Worm (Caenorhabditis elegans) whole organism, young adult: Measurements from ENCODE around the gene gskl-1.

ENCODE experiments used
- B0019.2 ChIP-seq: fragments of 200-800 bp; sonication (Bioruptor generic); conservative IDR thresholded peaks from 2 replicates; pipeline ENCODE4 v1.3.6; 2022; ENCODE audit warnings: missing genetic modification reagents, missing genetic modification characterization, missing compliant biosample characterization
- C06A6.2 ChIP-seq: fragments of 200-800 bp; sonication (Bioruptor generic); conservative IDR thresholded peaks from 2 replicates; pipeline ENCODE4 v1.3.6; 2022; ENCODE audit warnings: missing genetic modification characterization, missing compliant biosample characterization
- F10E7.11 ChIP-seq: sonication (generic microtip); optimal IDR thresholded peaks from 2 replicates; lab custom pipeline; 2017; ENCODE audit warnings: mild to moderate bottlenecking, missing genetic modification characterization, moderate library complexity, missing compliant biosample characterization
- F23B12.7 ChIP-seq: sonication (generic microtip); optimal IDR thresholded peaks from 2 replicates; lab custom pipeline; 2017; ENCODE audit warnings: missing genetic modification characterization, mild to moderate bottlenecking, missing compliant biosample characterization, antibody characterized with exemption, moderate library complexity; ENCODE audit not compliant: insufficient read depth
- F33H1.4 ChIP-seq: fragments of 200-800 bp; sonication (Bioruptor generic); IDR thresholded peaks from 2 replicates; pipeline ENCODE4 v1.3.6; 2022; ENCODE audit warnings: missing genetic modification reagents, missing genetic modification characterization, missing compliant biosample characterization
- F55B11.4 ChIP-seq: sonication (generic microtip); optimal IDR thresholded peaks from 2 replicates; lab custom pipeline; 2016; ENCODE audit warnings: missing compliant biosample characterization, missing genetic modification characterization, borderline replicate concordance; ENCODE audit not compliant: insufficient read depth
- F57A8.1 ChIP-seq: fragments of 200-800 bp; sonication (Bioruptor generic); optimal IDR thresholded peaks from 2 replicates; lab custom pipeline; 2018; ENCODE audit warnings: mild to moderate bottlenecking, missing genetic modification characterization, moderate library complexity, missing compliant biosample characterization
- Y67H2A.10 ChIP-seq: fragments of 200-800 bp; sonication (Bioruptor generic); conservative IDR thresholded peaks from 2 replicates; pipeline ENCODE4 v1.3.6; 2022; ENCODE audit warnings: missing genetic modification reagents, missing genetic modification characterization, missing compliant biosample characterization
- Y95B8A.8 ChIP-seq: fragments of 200-800 bp; sonication (Bioruptor generic); IDR thresholded peaks from 2 replicates; pipeline ENCODE4 v1.3.6; 2022; ENCODE audit warnings: missing genetic modification reagents, missing genetic modification characterization, missing compliant biosample characterization
- akir-1 ChIP-seq: fragments of 200-800 bp; sonication (Bioruptor generic); optimal IDR thresholded peaks from 2 replicates; lab custom pipeline; 2018; ENCODE audit warnings: mild to moderate bottlenecking, missing genetic modification characterization, moderate library complexity, missing compliant biosample characterization
- ama-1 ChIP-seq, 3 experiments: fragments of 150-350 bp in 1 of 3; sonication (generic microtip) in 2 of 3; optimal IDR thresholded peaks; 2 replicates each; lab custom pipeline; 2014 to 2018; ENCODE audit warnings: missing biosample characterization in 2 of 3, missing genetic modification characterization in 2 of 3, missing genetic modification reagents in 2 of 3
- atf-7 ChIP-seq: sonication (generic microtip); optimal IDR thresholded peaks from 2 replicates; lab custom pipeline; 2017; ENCODE audit warnings: mild to moderate bottlenecking, missing genetic modification characterization, missing compliant biosample characterization
- bed-1 ChIP-seq: fragments of 200-800 bp; sonication (Bioruptor generic); IDR thresholded peaks from 2 replicates; pipeline ENCODE4 v1.3.6; 2022; ENCODE audit warnings: missing genetic modification reagents, missing genetic modification characterization, missing compliant biosample characterization
- cebp-1 ChIP-seq, 2 experiments: fragments of 200-800 bp in 1 of 2; sonication (Bioruptor generic) in 1 of 2; sonication (generic microtip) in 1 of 2; IDR thresholded peaks in 1 of 2; optimal IDR thresholded peaks in 1 of 2; 2 replicates each; pipeline versions ENCODE4 v1.3.6 to Lab custom; 2017 to 2022; ENCODE audit warnings: missing compliant biosample characterization in 2 of 2, missing genetic modification characterization in 2 of 2, mild to moderate bottlenecking in 1 of 2, missing genetic modification reagents in 1 of 2, moderate library complexity in 1 of 2
- cebp-2 ChIP-seq: fragments of 200-800 bp; sonication (Bioruptor generic); IDR thresholded peaks from 2 replicates; pipeline ENCODE4 v1.3.6; 2022; ENCODE audit warnings: missing genetic modification characterization, missing compliant biosample characterization
- ceh-40 ChIP-seq: fragments of 200-800 bp; sonication (Bioruptor generic); IDR thresholded peaks from 2 replicates; pipeline ENCODE4 v1.3.6; 2022; ENCODE audit warnings: missing genetic modification characterization, missing compliant biosample characterization
- dpl-1 ChIP-seq: fragments of 150-350 bp; optimal IDR thresholded peaks from 2 replicates; lab custom pipeline; 2014; ENCODE audit warnings: missing biosample characterization, missing genetic modification reagents, missing genetic modification characterization
- efl-1 ChIP-seq: fragments of 150-350 bp; optimal IDR thresholded peaks from 2 replicates; lab custom pipeline; 2014; ENCODE audit warnings: missing biosample characterization, missing genetic modification reagents, missing genetic modification characterization
- egl-18 ChIP-seq: fragments of 200-800 bp; sonication (Bioruptor generic); IDR thresholded peaks from 2 replicates; pipeline ENCODE4 v1.3.6; 2022; ENCODE audit warnings: missing genetic modification reagents, missing genetic modification characterization, missing compliant biosample characterization
- egl-44 ChIP-seq: fragments of 200-800 bp; sonication (Bioruptor generic); IDR thresholded peaks from 2 replicates; pipeline ENCODE4 v1.3.6; 2022; ENCODE audit warnings: missing genetic modification reagents, missing genetic modification characterization, missing compliant biosample characterization
- ekl-4 ChIP-seq: fragments of 200-800 bp; sonication (Bioruptor generic); IDR thresholded peaks from 2 replicates; pipeline ENCODE4 v1.3.6; 2022; ENCODE audit warnings: missing genetic modification reagents, missing genetic modification characterization, missing compliant biosample characterization
- ets-4 ChIP-seq: fragments of 200-800 bp; sonication (Bioruptor generic); optimal IDR thresholded peaks from 2 replicates; lab custom pipeline; 2018; ENCODE audit warnings: mild to moderate bottlenecking, missing genetic modification characterization, missing compliant biosample characterization
- fkh-3 ChIP-seq: sonication (generic microtip); optimal IDR thresholded peaks from 2 replicates; lab custom pipeline; 2016; ENCODE audit warnings: mild to moderate bottlenecking, missing genetic modification characterization, missing compliant biosample characterization
- hlh-12 ChIP-seq: sonication (generic microtip); optimal IDR thresholded peaks from 2 replicates; lab custom pipeline; 2016; ENCODE audit warnings: missing genetic modification characterization, missing compliant biosample characterization
- hrde-1 ChIP-seq: sonication (generic microtip); optimal IDR thresholded peaks from 2 replicates; lab custom pipeline; 2016; ENCODE audit warnings: missing genetic modification characterization, mild to moderate bottlenecking, missing compliant biosample characterization, moderate library complexity, missing genotype, missing genetic modification reagents, borderline replicate concordance
- let-526 ChIP-seq: fragments of 200-800 bp; sonication (Bioruptor generic); IDR thresholded peaks from 2 replicates; pipeline ENCODE4 v1.3.6; 2022; ENCODE audit warnings: missing genetic modification reagents, missing genetic modification characterization, missing compliant biosample characterization
- lin-40 ChIP-seq: sonication (generic microtip); optimal IDR thresholded peaks from 2 replicates; lab custom pipeline; 2016; ENCODE audit warnings: missing genetic modification characterization, mild to moderate bottlenecking, missing compliant biosample characterization, missing genotype, missing genetic modification reagents
- lin-54 ChIP-seq: fragments of 200-800 bp; sonication (Bioruptor generic); optimal IDR thresholded peaks from 2 replicates; lab custom pipeline; 2018; ENCODE audit warnings: mild to moderate bottlenecking, missing genetic modification characterization, missing compliant biosample characterization
- madf-10 ChIP-seq: sonication (generic microtip); optimal IDR thresholded peaks from 2 replicates; lab custom pipeline; 2016; ENCODE audit warnings: mild to moderate bottlenecking, missing genetic modification characterization, missing compliant biosample characterization
- mcd-1 ChIP-seq: fragments of 200-800 bp; sonication (Bioruptor generic); IDR thresholded peaks from 2 replicates; pipeline ENCODE4 v1.3.6; 2022; ENCODE audit warnings: missing genetic modification reagents, missing genetic modification characterization, missing compliant biosample characterization
- mxl-1 ChIP-seq: sonication (generic microtip); optimal IDR thresholded peaks from 2 replicates; lab custom pipeline; 2016; ENCODE audit warnings: missing genetic modification characterization, missing compliant biosample characterization
- nfya-2 ChIP-seq: fragments of 200-800 bp; sonication (Bioruptor generic); IDR thresholded peaks from 2 replicates; pipeline ENCODE4 v1.3.6; 2022; ENCODE audit warnings: missing genetic modification reagents, missing genetic modification characterization, missing compliant biosample characterization
- nfyb-1 ChIP-seq: fragments of 200-800 bp; sonication (Bioruptor generic); IDR thresholded peaks from 2 replicates; pipeline ENCODE4 v1.3.6; 2022; ENCODE audit warnings: missing genetic modification reagents, missing genetic modification characterization, missing compliant biosample characterization
- nhr-179 ChIP-seq: sonication (generic microtip); optimal IDR thresholded peaks from 2 replicates; lab custom pipeline; 2016; ENCODE audit warnings: mild to moderate bottlenecking, missing genetic modification characterization, missing compliant biosample characterization
- nhr-80 ChIP-seq: sonication (generic microtip); optimal IDR thresholded peaks from 2 replicates; lab custom pipeline; 2016; ENCODE audit warnings: missing genetic modification characterization, missing compliant biosample characterization
- repo-1 ChIP-seq: sonication (generic microtip); optimal IDR thresholded peaks from 2 replicates; lab custom pipeline; 2017; ENCODE audit warnings: mild to moderate bottlenecking, missing genetic modification characterization, missing compliant biosample characterization
- sdz-38 ChIP-seq: sonication (generic microtip); optimal IDR thresholded peaks from 2 replicates; lab custom pipeline; 2016; ENCODE audit warnings: missing genotype, missing genetic modification characterization, missing compliant biosample characterization
- snpc-4 ChIP-seq, 5 experiments: fragments of 150-350 bp in 1 of 5; sonication (generic microtip) in 4 of 5; optimal IDR thresholded peaks; 2 replicates each; lab custom pipeline; 2014 to 2018; ENCODE audit warnings: missing genetic modification characterization in 5 of 5, missing biosample characterization in 3 of 5, antibody characterized with exemption in 2 of 5, mild to moderate bottlenecking in 2 of 5, missing compliant biosample characterization in 2 of 5, missing genotype in 2 of 5, moderate library complexity in 2 of 5, missing genetic modification reagents in 1 of 5
- tbx-9 ChIP-seq: sonication (generic microtip); optimal IDR thresholded peaks from 2 replicates; lab custom pipeline; 2016; ENCODE audit warnings: borderline replicate concordance, missing genetic modification characterization, inconsistent platforms, missing compliant biosample characterization
- tlf-1 ChIP-seq: fragments of 200-800 bp; sonication (Bioruptor generic); optimal IDR thresholded peaks from 2 replicates; lab custom pipeline; 2018; ENCODE audit warnings: mild to moderate bottlenecking, missing genetic modification characterization, missing compliant biosample characterization
- ztf-22 ChIP-seq: fragments of 200-800 bp; sonication (Bioruptor generic); optimal IDR thresholded peaks from 2 replicates; lab custom pipeline; 2018; ENCODE audit warnings: mild to moderate bottlenecking, missing genetic modification characterization, moderate library complexity, missing compliant biosample characterization
- ztf-26 ChIP-seq: sonication (generic microtip); optimal IDR thresholded peaks from 2 replicates; lab custom pipeline; 2017; ENCODE audit warnings: missing genetic modification characterization, missing compliant biosample characterization
- ztf-28 ChIP-seq: fragments of 200-800 bp; sonication (Bioruptor generic); IDR thresholded peaks from 2 replicates; pipeline ENCODE4 v1.3.6; 2022; ENCODE audit warnings: missing genetic modification reagents, missing genetic modification characterization, missing compliant biosample characterization

gskl-1 gene

DNA sequence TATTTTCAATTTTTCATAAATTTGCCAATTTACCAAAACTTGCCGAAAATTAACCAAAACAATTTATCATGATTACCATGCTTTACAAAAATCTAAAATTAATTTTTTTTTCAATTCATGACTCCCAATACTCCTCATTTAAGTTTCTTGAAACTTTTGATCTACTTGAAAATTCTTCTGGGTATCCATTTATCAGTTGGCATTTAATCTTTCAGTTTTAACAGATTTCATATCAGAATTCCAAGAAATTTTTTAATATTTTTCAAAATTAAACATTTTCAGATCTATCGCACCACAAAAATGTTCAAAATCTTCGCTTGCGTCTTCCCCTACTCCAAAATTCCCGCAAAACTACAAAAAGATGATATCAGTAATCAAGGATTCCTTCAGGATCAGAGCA is 23.4 kb upstream of the gskl-1 start, which contains the start of gene Y19D2B.2:
Y19D2B.2 (plus strand) TSS at position 301 of the 400 bp plus-strand sequence.
- no peak for TF ChIP-seq F57A8.1
- TF ChIP-seq bed-1, result no peak
- no peak for TF ChIP-seq B0019.2
- no peak for TF ChIP-seq hrde-1 (tag; lab: Kevin White, UChicago)
- no peak for TF ChIP-seq egl-18 (GFP tag; lab: Robert Waterston, UW)
- TF ChIP-seq sdz-38 (tag; lab: Kevin White, UChicago), result no peak
- no peak for TF ChIP-seq ets-4 (GFP tag; lab: Kevin White, UChicago)

DNA sequence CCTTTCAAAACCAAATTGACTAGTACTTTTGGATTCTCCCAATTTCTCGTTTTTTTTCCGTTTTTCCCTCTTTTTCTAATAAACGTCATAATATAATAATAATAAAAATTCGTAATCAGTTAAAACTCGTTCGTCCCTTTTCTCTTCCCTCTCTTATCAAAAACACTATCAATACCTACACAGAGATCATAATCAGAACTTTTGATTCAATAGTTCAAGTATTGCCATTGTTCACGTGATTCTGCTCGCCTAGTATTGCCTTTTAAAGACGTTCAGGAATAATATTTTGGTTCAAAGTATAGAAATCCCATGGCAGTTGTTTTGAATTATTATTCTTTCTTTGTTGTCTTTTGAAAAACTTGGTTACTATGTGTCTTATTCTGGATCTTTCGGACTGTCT is 22.7 kb upstream of the gskl-1 start:
- TF ChIP-seq cebp-1 (GFP tag; IDR thresholded peaks at IDR 0.05; lab: Robert Waterston, UW), result no peak
- peak; percentile 14 for TF ChIP-seq cebp-1 (tag; optimal IDR thresholded peaks at IDR 0.05; lab: Kevin White, UChicago)
- TF ChIP-seq nhr-80 (tag; lab: Kevin White, UChicago), result peak; percentile 83
- TF ChIP-seq snpc-4 (GFP tag; optimal IDR thresholded peaks at IDR 0.05; lab: Kevin White, UChicago), result no peak
- TF ChIP-seq snpc-4 (tag; optimal IDR thresholded peaks at IDR 0.05; lab: Kevin White, UChicago), result peak in 1 of 4 experiments; percentile 2
- TF ChIP-seq Y67H2A.10 (GFP tag; lab: Robert Waterston, UW), result no peak
- no peak for TF ChIP-seq repo-1 (tag; lab: Kevin White, UChicago)
- peak; percentile 44 for TF ChIP-seq F23B12.7 (tag; lab: Kevin White, UChicago)
- TF ChIP-seq madf-10 (tag; lab: Kevin White, UChicago), result peak; percentile 9
- TF ChIP-seq atf-7 (tag; lab: Kevin White, UChicago), result peak; percentile 50

DNA sequence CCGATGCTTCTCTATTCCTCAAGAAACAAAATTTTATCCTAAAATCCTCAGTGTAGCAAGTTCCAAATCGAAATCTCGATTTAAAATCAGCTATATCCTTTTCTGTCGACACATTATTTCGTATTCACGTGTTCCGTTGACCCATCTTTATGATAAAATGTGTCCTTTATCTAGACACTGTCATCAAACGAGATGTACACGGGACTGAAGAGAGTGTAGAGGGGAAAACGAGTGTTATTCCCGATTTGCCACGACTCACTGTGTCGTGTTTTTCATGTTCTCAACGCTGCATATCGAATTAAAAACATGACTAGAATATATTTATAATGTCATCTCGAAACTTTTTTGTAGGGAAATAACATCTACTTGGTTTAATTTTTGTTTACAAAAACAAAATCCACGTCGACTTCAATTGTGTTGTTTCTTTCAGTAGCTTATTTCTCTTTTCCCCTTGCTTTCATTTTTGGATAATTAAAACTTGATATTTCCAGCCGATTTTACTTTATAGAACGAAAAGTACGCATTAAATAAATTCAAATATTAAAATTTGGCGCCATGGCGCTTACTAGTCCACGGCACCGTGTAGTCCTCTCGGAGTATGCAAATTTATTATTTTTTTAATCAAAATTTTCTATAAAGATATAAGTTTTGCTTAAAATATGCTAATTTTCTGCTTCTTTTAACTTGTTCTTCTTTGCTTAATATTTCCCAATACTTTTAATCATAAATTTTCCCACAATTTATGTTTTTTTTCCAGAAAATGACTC is 21.4 kb upstream of the gskl-1 start, which contains the start of gene metr-1:
metr-1 (plus strand) TSS at position 758 of the 767 bp plus-strand sequence.
- TF ChIP-seq ztf-26 (tag; lab: Kevin White, UChicago), result no peak
- TF ChIP-seq akir-1, result no peak
- peak; percentile 38 for TF ChIP-seq ama-1 (optimal IDR thresholded peaks at IDR 0.05; lab: Kevin White, UChicago)
- no peak for TF ChIP-seq ama-1 (GFP tag; optimal IDR thresholded peaks at IDR 0.05; lab: Kevin White, UChicago)
- no peak for TF ChIP-seq tbx-9 (tag; lab: Kevin White, UChicago)
- TF ChIP-seq lin-40 (tag; lab: Kevin White, UChicago), result no peak
- TF ChIP-seq mcd-1 (GFP tag; lab: Robert Waterston, UW), result peak; percentile 49; the same call in 1 of the 2 replicates
- TF ChIP-seq ceh-40 (GFP tag; lab: Robert Waterston, UW), result no peak
- TF ChIP-seq fkh-3 (tag; lab: Kevin White, UChicago), result no peak
- no peak for TF ChIP-seq egl-44 (GFP tag; lab: Robert Waterston, UW)
- no peak for TF ChIP-seq mxl-1
- no peak for TF ChIP-seq C06A6.2
- TF ChIP-seq F55B11.4, result no peak
- no peak for TF ChIP-seq nfya-2
- TF ChIP-seq lin-54 (GFP tag; lab: Kevin White, UChicago), result peak; percentile 68
- no peak for TF ChIP-seq ztf-22 (GFP tag; lab: Kevin White, UChicago)
- no peak for TF ChIP-seq ztf-28 (GFP tag; lab: Robert Waterston, UW)
- no peak for TF ChIP-seq tlf-1 (GFP tag; lab: Kevin White, UChicago)
- peak; percentile 53 for TF ChIP-seq F33H1.4
- TF ChIP-seq nhr-179 (tag; lab: Kevin White, UChicago), result no peak
- no peak for TF ChIP-seq F57A8.1
- TF ChIP-seq dpl-1 (GFP tag; lab: Kevin White, UChicago), result peak; percentile 66
- no peak for TF ChIP-seq nfyb-1
- TF ChIP-seq F10E7.11 (tag; lab: Kevin White, UChicago), result no peak
- no peak for TF ChIP-seq hlh-12 (tag; lab: Kevin White, UChicago)
- 0 out of 2 replicates have a peak, but pooled peaks have one; percentile 42 for TF ChIP-seq Y95B8A.8 (GFP tag; lab: Robert Waterston, UW)
- no peak for TF ChIP-seq cebp-2 (GFP tag; lab: Robert Waterston, UW)
- TF ChIP-seq let-526 (GFP tag; lab: Robert Waterston, UW), result no peak
- peak; percentile 92 for TF ChIP-seq efl-1 (GFP tag; lab: Kevin White, UChicago)
- peak; percentile 22; the same call in 1 of the 2 replicates for TF ChIP-seq ekl-4
- TF ChIP-seq Y67H2A.10 (GFP tag; lab: Robert Waterston, UW), result no peak
